Fruit fly (Drosophila melanogaster) whole organism, embryonic: Measurements from ENCODE around the gene CG15023.

Experiments used
- Aef1 ChIP-seq: fragments of 200-800 bp; sonication (Bioruptor generic); IDR thresholded peaks from 3 replicates; pipeline ENCODE4 v1.3.6; 2022; ENCODE audit warnings: missing biosample characterization, missing genetic modification characterization
- Asciz ChIP-seq: fragments of 200-800 bp; sonication (Bioruptor generic); optimal IDR thresholded peaks from 2 replicates; lab custom pipeline; 2017; ENCODE audit warnings: missing biosample characterization, mild to moderate bottlenecking, missing genetic modification characterization, missing genetic modification reagents
- Atf-2 ChIP-seq: fragments of 200-800 bp; sonication (Bioruptor generic); optimal IDR thresholded peaks from 2 replicates; lab custom pipeline; 2016; ENCODE audit warnings: missing biosample characterization, missing genetic modification characterization
- BEAF-32 ChIP-seq: fragments of 200-800 bp; sonication (Bioruptor generic); optimal IDR thresholded peaks from 3 replicates; lab custom pipeline; 2017; ENCODE audit warnings: missing biosample characterization, missing genetic modification characterization, mild to moderate bottlenecking, moderate library complexity, missing genetic modification reagents
- CG10959 ChIP-seq: fragments of 200-800 bp; sonication (Bioruptor generic); IDR thresholded peaks from 2 replicates; pipeline ENCODE4 v1.3.6; 2022; ENCODE audit warnings: missing biosample characterization, missing genetic modification characterization
- CG11085 ChIP-seq: fragments of 200-800 bp; sonication (Bioruptor generic); IDR thresholded peaks from 2 replicates; pipeline ENCODE4 v1.3.6; 2022; ENCODE audit warnings: missing biosample characterization, missing genetic modification characterization
- CG12769 ChIP-seq: fragments of 200-800 bp; sonication (Bioruptor generic); optimal IDR thresholded peaks from 2 replicates; lab custom pipeline; 2019; ENCODE audit warnings: missing biosample characterization, mild to moderate bottlenecking, missing genetic modification characterization, moderate library complexity
- CG12942 ChIP-seq: fragments of 200-800 bp; sonication (Bioruptor generic); optimal IDR thresholded peaks from 3 replicates; lab custom pipeline; 2016; ENCODE audit warnings: missing biosample characterization, missing genetic modification characterization
- CG18262 ChIP-seq: fragments of 200-800 bp; optimal IDR thresholded peaks from 3 replicates; lab custom pipeline; 2019; ENCODE audit warnings: missing biosample characterization, mild to moderate bottlenecking, missing genetic modification characterization, moderate library complexity
- CG34224 ChIP-seq: fragments of 200-800 bp; sonication (Bioruptor generic); IDR thresholded peaks from 3 replicates; pipeline ENCODE4 v1.3.6; 2022; ENCODE audit warnings: missing biosample characterization, missing genetic modification characterization; ENCODE audit not compliant: partially characterized antibody
- CG4404 ChIP-seq: fragments of 200-800 bp; sonication (Bioruptor generic); IDR thresholded peaks from 2 replicates; pipeline ENCODE4 v1.3.6; 2022; ENCODE audit warnings: missing biosample characterization, missing genetic modification characterization
- CG7357 ChIP-seq: fragments of 200-800 bp; sonication (Bioruptor generic); IDR thresholded peaks from 3 replicates; pipeline ENCODE4 v1.3.6; 2022; ENCODE audit warnings: missing biosample characterization, missing genetic modification characterization
- CG7963 ChIP-seq: fragments of 200-800 bp; sonication (Bioruptor generic); IDR thresholded peaks from 3 replicates; pipeline ENCODE4 v1.3.6; 2022; ENCODE audit warnings: missing biosample characterization, missing genetic modification characterization; ENCODE audit not compliant: partially characterized antibody
- CG8290 ChIP-seq, 3 experiments: fragments of 200-800 bp; sonication (Bioruptor generic); optimal IDR thresholded peaks; 2 replicates each; lab custom pipeline; 2016 to 2019; ENCODE audit warnings: missing biosample characterization in 3 of 3, missing genetic modification characterization in 3 of 3, mild to moderate bottlenecking in 2 of 3, moderate library complexity in 1 of 3
- CG9215 ChIP-seq: fragments of 200-800 bp; sonication (Bioruptor generic); IDR thresholded peaks from 2 replicates; pipeline ENCODE4 v1.3.6; 2022; ENCODE audit warnings: missing biosample characterization, missing genetic modification characterization
- CG9797 ChIP-seq: fragments of 200-800 bp; sonication (Bioruptor generic); optimal IDR thresholded peaks from 3 replicates; lab custom pipeline; 2018; ENCODE audit warnings: missing biosample characterization, mild to moderate bottlenecking, missing genetic modification characterization
- D19A ChIP-seq: fragments of 200-800 bp; optimal IDR thresholded peaks from 3 replicates; lab custom pipeline; 2019; ENCODE audit warnings: missing biosample characterization, mild to moderate bottlenecking, missing genetic modification characterization, moderate library complexity
- Dek ChIP-seq: fragments of 200-800 bp; sonication (Bioruptor generic); optimal IDR thresholded peaks from 3 replicates; lab custom pipeline; 2019; ENCODE audit warnings: missing biosample characterization, mild to moderate bottlenecking, missing genetic modification characterization, moderate library complexity
- Fer3 ChIP-seq: fragments of 200-800 bp; sonication (Bioruptor generic); optimal IDR thresholded peaks from 2 replicates; lab custom pipeline; 2018; ENCODE audit warnings: missing biosample characterization, mild to moderate bottlenecking, missing genetic modification characterization, moderate library complexity
- Gug ChIP-seq: fragments of 200-800 bp; sonication (Bioruptor generic); IDR thresholded peaks from 4 replicates; pipeline ENCODE4 v1.3.6; 2022; ENCODE audit warnings: missing biosample characterization, missing genetic modification characterization
- Hand ChIP-seq: fragments of 200-800 bp; sonication (Bioruptor generic); optimal IDR thresholded peaks from 2 replicates; lab custom pipeline; 2017; ENCODE audit warnings: mild to moderate bottlenecking, missing biosample characterization, missing genetic modification reagents, missing genetic modification characterization
- Hr39 ChIP-seq: fragments of >200 bp; optimal IDR thresholded peaks from 2 replicates; lab custom pipeline; 2017
- NK7.1 ChIP-seq: fragments of 200-800 bp; sonication (Bioruptor generic); optimal IDR thresholded peaks from 3 replicates; lab custom pipeline; 2016; ENCODE audit warnings: missing biosample characterization, missing genetic modification characterization
- Rfx ChIP-seq: fragments of 200-800 bp; sonication (Bioruptor generic); IDR thresholded peaks from 2 replicates; pipeline ENCODE4 v1.3.6; 2022; ENCODE audit warnings: missing biosample characterization, missing genetic modification characterization
- Ssrp ChIP-seq: fragments of 200-800 bp; sonication (Bioruptor generic); optimal IDR thresholded peaks from 2 replicates; lab custom pipeline; 2018; ENCODE audit warnings: missing biosample characterization, mild to moderate bottlenecking, missing genetic modification characterization, moderate library complexity
- TFAM ChIP-seq: fragments of 200-800 bp; sonication (Bioruptor generic); optimal IDR thresholded peaks from 2 replicates; lab custom pipeline; 2017; ENCODE audit warnings: missing biosample characterization, missing genetic modification characterization, inconsistent platforms
- ase ChIP-seq: fragments of 200-800 bp; sonication (Bioruptor generic); IDR thresholded peaks from 3 replicates; pipeline ENCODE4 v1.3.6; 2022; ENCODE audit warnings: missing biosample characterization, missing genetic modification characterization
- corto ChIP-seq: fragments of 200-800 bp; sonication (Bioruptor generic); optimal IDR thresholded peaks from 2 replicates; lab custom pipeline; 2016; ENCODE audit warnings: missing biosample characterization, mild to moderate bottlenecking, missing genetic modification characterization, moderate library complexity
- croc ChIP-seq: fragments of 200-800 bp; sonication (Bioruptor generic); conservative IDR thresholded peaks from 3 replicates; pipeline ENCODE4 v1.3.6; 2022; ENCODE audit warnings: missing biosample characterization, missing genetic modification characterization
- dimm ChIP-seq: fragments of 200-800 bp; sonication (Bioruptor generic); IDR thresholded peaks from 2 replicates; pipeline ENCODE4 v1.3.6; 2022; ENCODE audit warnings: missing biosample characterization, missing genetic modification characterization
- emc ChIP-seq: fragments of 200-800 bp; sonication (Bioruptor generic); optimal IDR thresholded peaks from 2 replicates; lab custom pipeline; 2016; ENCODE audit warnings: missing biosample characterization, missing genetic modification characterization
- fd102C ChIP-seq: fragments of 200-800 bp; sonication (Bioruptor generic); optimal IDR thresholded peaks from 2 replicates; lab custom pipeline; 2018; ENCODE audit warnings: missing biosample characterization, mild to moderate bottlenecking, missing genetic modification characterization, moderate library complexity
- fd3F ChIP-seq: fragments of 200-800 bp; sonication (Bioruptor generic); optimal IDR thresholded peaks from 2 replicates; lab custom pipeline; 2018; ENCODE audit warnings: missing biosample characterization, mild to moderate bottlenecking, missing genetic modification characterization, moderate library complexity
- fd64A ChIP-seq: fragments of 200-800 bp; sonication (Bioruptor generic); optimal IDR thresholded peaks from 3 replicates; lab custom pipeline; 2018; ENCODE audit warnings: missing biosample characterization, mild to moderate bottlenecking, missing genetic modification characterization
- gcm ChIP-seq: fragments of 200-800 bp; sonication (Bioruptor generic); optimal IDR thresholded peaks from 2 replicates; lab custom pipeline; 2019; ENCODE audit warnings: missing biosample characterization, mild to moderate bottlenecking, missing genetic modification characterization, moderate library complexity
- h ChIP-seq: fragments of >200 bp; optimal IDR thresholded peaks from 2 replicates; lab custom pipeline; 2017
- her ChIP-seq: fragments of 200-800 bp; sonication (Bioruptor generic); optimal IDR thresholded peaks from 2 replicates; lab custom pipeline; 2016; ENCODE audit warnings: missing biosample characterization, missing genetic modification characterization
- jigr1 ChIP-seq: fragments of 200-800 bp; sonication (Bioruptor generic); IDR thresholded peaks from 3 replicates; pipeline ENCODE4 v1.3.6; 2022; ENCODE audit warnings: missing biosample characterization, missing genetic modification characterization
- klu ChIP-seq: fragments of 200-800 bp; sonication (Bioruptor generic); IDR thresholded peaks from 2 replicates; pipeline ENCODE4 v1.3.6; 2022; ENCODE audit warnings: missing biosample characterization, missing genetic modification characterization
- lmd ChIP-seq: fragments of 200-800 bp; sonication (Bioruptor generic); IDR thresholded peaks from 2 replicates; pipeline ENCODE4 v1.3.6; 2022; ENCODE audit warnings: missing biosample characterization, missing genetic modification characterization
- mirr ChIP-seq: fragments of 200-800 bp; sonication (Bioruptor generic); optimal IDR thresholded peaks from 3 replicates; lab custom pipeline; 2018; ENCODE audit warnings: missing biosample characterization, mild to moderate bottlenecking, missing genetic modification characterization
- org-1 ChIP-seq: fragments of 200-800 bp; sonication (Bioruptor generic); optimal IDR thresholded peaks from 2 replicates; lab custom pipeline; 2017; ENCODE audit warnings: missing biosample characterization, missing genetic modification characterization
- pan ChIP-seq, 4 experiments: fragments of >200 bp in 3 of 4; fragments of 200-800 bp in 1 of 4; sonication (Bioruptor generic) in 1 of 4; optimal IDR thresholded peaks in 3 of 4; IDR thresholded peaks in 1 of 4; 2 replicates each; pipeline versions ENCODE4 v1.3.6 to Lab custom; 2017 to 2022; ENCODE audit warnings: missing biosample characterization in 2 of 4, missing genetic modification characterization in 2 of 4, mixed read lengths in 1 of 4
- rib ChIP-seq: fragments of 200-800 bp; sonication (Bioruptor generic); IDR thresholded peaks from 2 replicates; pipeline ENCODE4 v1.3.6; 2022; ENCODE audit warnings: missing biosample characterization, missing genetic modification characterization
- row ChIP-seq: fragments of 200-800 bp; sonication (Bioruptor generic); IDR thresholded peaks from 3 replicates; pipeline ENCODE4 v1.3.6; 2022; ENCODE audit warnings: missing biosample characterization, missing genetic modification characterization
- sens-2 ChIP-seq: fragments of 200-800 bp; sonication (Bioruptor generic); IDR thresholded peaks from 2 replicates; pipeline ENCODE4 v1.3.6; 2022; ENCODE audit warnings: missing biosample characterization, missing genetic modification characterization
- so ChIP-seq: fragments of 200-800 bp; sonication (Bioruptor generic); IDR thresholded peaks from 3 replicates; pipeline ENCODE4 v1.3.6; 2022; ENCODE audit warnings: missing biosample characterization, missing genetic modification characterization
- sob ChIP-seq: fragments of 200-800 bp; sonication (Bioruptor generic); IDR thresholded peaks from 2 replicates; pipeline ENCODE4 v1.3.6; 2022; ENCODE audit warnings: missing biosample characterization, missing genetic modification characterization
- stc ChIP-seq: fragments of 200-800 bp; sonication (Bioruptor generic); IDR thresholded peaks from 2 replicates; pipeline ENCODE4 v1.3.6; 2022; ENCODE audit warnings: missing biosample characterization, missing genetic modification characterization
- wor ChIP-seq: fragments of 200-800 bp; sonication (Bioruptor generic); IDR thresholded peaks from 2 replicates; pipeline ENCODE4 v1.3.6; 2022; ENCODE audit warnings: missing biosample characterization, missing genetic modification characterization
- z ChIP-seq: fragments of 200-800 bp; sonication (Bioruptor generic); IDR thresholded peaks from 3 replicates; pipeline ENCODE4 v1.3.6; 2022; ENCODE audit warnings: missing biosample characterization, missing genetic modification characterization

CG15023 gene

dm6 chr3L:4480764-4481163, 19.5 kb upstream of the CG15023 start (continued):
- no peak for TF ChIP-seq mirr (GFP tag; lab: Kevin White, UChicago)
- TF ChIP-seq klu (GFP tag; lab: Robert Waterston, UW): peak; percentile 46; the same call in 1 of the 2 replicates
- TF ChIP-seq BEAF-32 (GFP tag; lab: Kevin White, UChicago): no peak
- 0 out of 3 replicates have a peak, but pooled peaks have one; percentile 4 for TF ChIP-seq ase (GFP tag; lab: Robert Waterston, UW)
- no peak for TF ChIP-seq z
- TF ChIP-seq org-1 (GFP tag; lab: Kevin White, UChicago): no peak
- no peak for TF ChIP-seq lmd (GFP tag; lab: Robert Waterston, UW)
- TF ChIP-seq NK7.1 (GFP tag; lab: Kevin White, UChicago): no peak
- no peak for TF ChIP-seq CG8290 (GFP tag; optimal IDR thresholded peaks at IDR 0.05; lab: Kevin White, UChicago)
- TF ChIP-seq CG8290 (tag; optimal IDR thresholded peaks at IDR 0.05; lab: Kevin White, UChicago): no peak
- no peak for TF ChIP-seq stc
- no peak for TF ChIP-seq so (GFP tag; lab: Robert Waterston, UW)
- TF ChIP-seq pan (optimal IDR thresholded peaks at IDR 0.05; lab: Kevin White, UChicago): no peak
- TF ChIP-seq pan (GFP tag; optimal IDR thresholded peaks at IDR 0.05 in 1 of 2, IDR thresholded peaks at IDR 0.05 in 1 of 2): no peak
- no peak for TF ChIP-seq emc
- no peak for TF ChIP-seq Ssrp (tag; lab: Kevin White, UChicago)
- TF ChIP-seq D19A (tag; lab: Kevin White, UChicago): no peak
- TF ChIP-seq Dek: no peak
- TF ChIP-seq h (lab: Kevin White, UChicago): no peak
- TF ChIP-seq sens-2 (GFP tag; lab: Robert Waterston, UW): no peak
- TF ChIP-seq row (GFP tag; lab: Robert Waterston, UW): no peak
- 0 out of 2 replicates have a peak, but pooled peaks have one; percentile 9 for TF ChIP-seq sob (GFP tag; lab: Robert Waterston, UW)
- no peak for TF ChIP-seq CG7357 (GFP tag; lab: Robert Waterston, UW)
- peak; percentile 30; the same call in 1 of the 2 replicates for TF ChIP-seq rib (GFP tag; lab: Robert Waterston, UW)
- no peak for TF ChIP-seq corto (GFP tag; lab: Kevin White, UChicago)
- 0 out of 3 replicates have a peak, but pooled peaks have one; percentile 7 for TF ChIP-seq jigr1 (GFP tag; lab: Robert Waterston, UW)
- TF ChIP-seq croc (GFP tag; lab: Robert Waterston, UW): no peak
- no peak for TF ChIP-seq Fer3 (tag; lab: Kevin White, UChicago)
- peak; percentile 44 for TF ChIP-seq Rfx (GFP tag; lab: Robert Waterston, UW)
- TF ChIP-seq CG9215 (GFP tag; lab: Robert Waterston, UW): peak; percentile 12; the same call in 1 of the 2 replicates
- no peak for TF ChIP-seq Atf-2
- peak; percentile 20 for TF ChIP-seq CG12769 (tag; lab: Kevin White, UChicago)
- no peak for TF ChIP-seq Hr39 (lab: Kevin White, UChicago)
- TF ChIP-seq Hand (GFP tag; lab: Kevin White, UChicago): no peak
- TF ChIP-seq fd64A (GFP tag; lab: Kevin White, UChicago): no peak
- TF ChIP-seq CG4404 (GFP tag; lab: Robert Waterston, UW): peak; percentile 35; the same call in 1 of the 2 replicates
- no peak for TF ChIP-seq fd3F (GFP tag; lab: Kevin White, UChicago)
- TF ChIP-seq Asciz: no peak
- 0 out of 3 replicates have a peak, but pooled peaks have one; percentile 29 for TF ChIP-seq CG7963
- TF ChIP-seq her (GFP tag; lab: Kevin White, UChicago): no peak
- no peak for TF ChIP-seq CG9797 (GFP tag; lab: Kevin White, UChicago)
- TF ChIP-seq CG11085 (GFP tag; lab: Robert Waterston, UW): peak; percentile 61; the same call in 1 of the 2 replicates
- no peak for TF ChIP-seq fd102C (GFP tag; lab: Kevin White, UChicago)
- no peak for TF ChIP-seq gcm (GFP tag; lab: Kevin White, UChicago)
- peak; percentile 4; the same call in 1 of the 4 replicates for TF ChIP-seq Gug
- TF ChIP-seq CG12942: no peak
- TF ChIP-seq Aef1 (GFP tag; lab: Robert Waterston, UW): 0 out of 3 replicates have a peak, but pooled peaks have one; percentile 10
- TF ChIP-seq dimm (GFP tag; lab: Robert Waterston, UW): 0 out of 2 replicates have a peak, but pooled peaks have one; percentile 8
- TF ChIP-seq wor (GFP tag; lab: Robert Waterston, UW): no peak
- no peak for TF ChIP-seq TFAM (GFP tag; lab: Kevin White, UChicago)
- no peak for TF ChIP-seq CG34224 (GFP tag; lab: Robert Waterston, UW)
- TF ChIP-seq CG18262 (tag; lab: Kevin White, UChicago): no peak
- TF ChIP-seq CG10959 (GFP tag; lab: Robert Waterston, UW): peak; percentile 65
